Fruit fly (Drosophila melanogaster) Kc167 (cell line): ENCODE data around the gene CG42590.

Experiments used
- Myc ChIP-seq: fragments of >200 bp; optimal IDR thresholded peaks from 2 replicates; lab custom pipeline; 2017; ENCODE audit warnings: missing external identifiers
- Sin3A ChIP-seq: fragments of >200 bp; optimal IDR thresholded peaks from 2 replicates; lab custom pipeline; 2018; ENCODE audit warnings: missing external identifiers
- h ChIP-seq: fragments of >200 bp; optimal IDR thresholded peaks from 3 replicates; lab custom pipeline; 2018; ENCODE audit warnings: missing external identifiers
- insv ChIP-seq: fragments of >200 bp; optimal IDR thresholded peaks from 3 replicates; lab custom pipeline; 2018; ENCODE audit warnings: missing external identifiers
- psq ChIP-seq: fragments of >200 bp; optimal IDR thresholded peaks from 2 replicates; lab custom pipeline; 2017; ENCODE audit warnings: missing external identifiers
- ttk ChIP-seq: sonication (Bioruptor generic); optimal IDR thresholded peaks from 2 replicates; lab custom pipeline; 2017; ENCODE audit warnings: missing external identifiers

The CG42590 gene

dm6 chr3L:8018665-8019070 is 50.4 kb downstream of the CG42590 start:
- TF ChIP-seq insv (lab: Kevin White, UChicago) (no peak), h (no peak), Myc (no peak), psq (lab: Kevin White, UChicago) (no peak), ttk (no peak), Sin3A (lab: Kevin White, UChicago) (no peak)
